Worm (Caenorhabditis elegans) whole organism, L4 larva: Measurements from ENCODE around the gene chil-18.

Source experiments
- F10B5.3 ChIP-seq: sonication (generic microtip); optimal IDR thresholded peaks from 2 replicates; lab custom pipeline; 2016; ENCODE audit warnings: mild to moderate bottlenecking, missing genetic modification characterization, missing compliant biosample characterization
- R02D3.7 ChIP-seq: fragments of 150-350 bp; sonication (generic microtip); optimal IDR thresholded peaks from 3 replicates; lab custom pipeline; 2014; ENCODE audit warnings: missing biosample characterization, missing genetic modification characterization
- T26A8.4 ChIP-seq: fragments of 200-800 bp; sonication (Bioruptor generic); IDR thresholded peaks from 2 replicates; pipeline ENCODE4 v1.3.6; 2022; ENCODE audit warnings: missing genetic modification characterization, missing compliant biosample characterization
- Y48G9A.11 ChIP-seq: fragments of 200-800 bp; sonication (Bioruptor generic); IDR thresholded peaks from 2 replicates; pipeline ENCODE4 v1.3.6; 2022; ENCODE audit warnings: missing genetic modification reagents, missing genetic modification characterization, missing compliant biosample characterization
- aha-1 ChIP-seq: fragments of 150-350 bp; peaks from one replicate; lab custom pipeline; 2014; ENCODE audit warnings: missing biosample characterization, missing genetic modification characterization
- ceh-82 ChIP-seq: sonication (generic microtip); optimal IDR thresholded peaks from 2 replicates; lab custom pipeline; 2017; ENCODE audit warnings: missing biosample characterization, missing genetic modification characterization
- ces-1 ChIP-seq: fragments of 150-350 bp; sonication (generic microtip); optimal IDR thresholded peaks from 4 replicates; lab custom pipeline; 2014; ENCODE audit warnings: missing biosample characterization, missing genetic modification reagents, missing genetic modification characterization
- daf-12 ChIP-seq: fragments of 150-350 bp; optimal IDR thresholded peaks from 2 replicates; lab custom pipeline; 2014; ENCODE audit warnings: missing biosample characterization, missing genetic modification reagents, missing genetic modification characterization
- daf-16 ChIP-seq, 3 experiments: sonication (generic microtip); optimal IDR thresholded peaks; 2 replicates each; lab custom pipeline; 2016 to 2017; ENCODE audit warnings: missing genetic modification characterization in 3 of 3, missing genetic modification reagents in 3 of 3, mild to moderate bottlenecking in 2 of 3, missing compliant biosample characterization in 2 of 3, missing biosample characterization in 1 of 3, moderate library complexity in 1 of 3
- daf-19 ChIP-seq: fragments of 200-800 bp; sonication (Bioruptor generic); conservative IDR thresholded peaks from 2 replicates; pipeline ENCODE4 v1.3.6; 2022; ENCODE audit warnings: missing genetic modification characterization, missing compliant biosample characterization
- dmd-6 ChIP-seq: fragments of 200-800 bp; sonication (Bioruptor generic); IDR thresholded peaks from 2 replicates; pipeline ENCODE4 v1.3.6; 2022; ENCODE audit warnings: missing genetic modification reagents, missing genetic modification characterization, missing compliant biosample characterization
- dmd-9 ChIP-seq: fragments of 200-800 bp; sonication (Bioruptor generic); IDR thresholded peaks from 2 replicates; pipeline ENCODE4 v1.3.6; 2022; ENCODE audit warnings: missing genetic modification reagents, missing genetic modification characterization, missing compliant biosample characterization
- dpl-1 ChIP-seq: fragments of 150-350 bp; optimal IDR thresholded peaks from 2 replicates; lab custom pipeline; 2014; ENCODE audit warnings: missing biosample characterization, missing genetic modification reagents, missing genetic modification characterization
- egl-27 ChIP-seq: sonication (generic microtip); optimal IDR thresholded peaks from 3 replicates; lab custom pipeline; 2017; ENCODE audit warnings: missing biosample characterization, missing genetic modification reagents, missing genetic modification characterization
- egl-43 ChIP-seq: fragments of 200-800 bp; sonication (Bioruptor generic); IDR thresholded peaks from 2 replicates; pipeline ENCODE4 v1.3.6; 2022; ENCODE audit warnings: missing genetic modification reagents, missing genetic modification characterization, missing compliant biosample characterization
- fkh-10 ChIP-seq: fragments of 150-350 bp; optimal IDR thresholded peaks from 2 replicates; lab custom pipeline; 2014; ENCODE audit warnings: missing biosample characterization, missing genetic modification reagents, missing genetic modification characterization
- fos-1 ChIP-seq: fragments of 150-350 bp; optimal IDR thresholded peaks from 2 replicates; lab custom pipeline; 2014; ENCODE audit warnings: missing biosample characterization, missing genetic modification characterization
- hif-1 ChIP-seq, 2 experiments: sonication (generic microtip); optimal IDR thresholded peaks; 2 replicates each; lab custom pipeline; 2016 to 2017; ENCODE audit warnings: missing compliant biosample characterization in 2 of 2, missing genetic modification characterization in 2 of 2, missing genetic modification reagents in 2 of 2, missing genotype in 2 of 2, mild to moderate bottlenecking in 1 of 2
- hlh-11 ChIP-seq: fragments of 200-800 bp; sonication (Bioruptor generic); optimal IDR thresholded peaks from 2 replicates; lab custom pipeline; 2018; ENCODE audit warnings: mild to moderate bottlenecking, missing genetic modification characterization, missing compliant biosample characterization
- hlh-30 ChIP-seq: sonication (generic microtip); optimal IDR thresholded peaks from 2 replicates; lab custom pipeline; 2017; ENCODE audit warnings: antibody characterized with exemption, mild to moderate bottlenecking, missing genetic modification characterization, missing compliant biosample characterization; ENCODE audit not compliant: insufficient read depth
- hmg-1.1 ChIP-seq: fragments of 200-800 bp; sonication (Bioruptor generic); IDR thresholded peaks from 2 replicates; pipeline ENCODE4 v1.3.6; 2022; ENCODE audit warnings: missing genetic modification reagents, missing genetic modification characterization, missing compliant biosample characterization
- lin-1 ChIP-seq: fragments of 200-800 bp; sonication (Bioruptor generic); IDR thresholded peaks from 2 replicates; pipeline ENCODE4 v1.3.6; 2022; ENCODE audit warnings: missing genetic modification reagents, missing genetic modification characterization, missing compliant biosample characterization
- lin-15B ChIP-seq: fragments of 150-350 bp; sonication (generic microtip); optimal IDR thresholded peaks from 3 replicates; lab custom pipeline; 2014; ENCODE audit warnings: missing biosample characterization, missing genetic modification characterization
- lin-29 ChIP-seq: fragments of 200-800 bp; sonication (Bioruptor generic); IDR thresholded peaks from 2 replicates; pipeline ENCODE4 v1.3.6; 2022; ENCODE audit warnings: missing genetic modification reagents, missing genetic modification characterization, missing compliant biosample characterization
- lin-39 ChIP-seq: fragments of 150-350 bp; optimal IDR thresholded peaks from 2 replicates; lab custom pipeline; 2014; ENCODE audit warnings: missing biosample characterization, missing genetic modification reagents, missing genetic modification characterization
- lir-3 ChIP-seq: sonication (generic microtip); optimal IDR thresholded peaks from 2 replicates; lab custom pipeline; 2016; ENCODE audit warnings: mild to moderate bottlenecking, missing genetic modification characterization, missing compliant biosample characterization
- madf-5 ChIP-seq, 2 experiments: fragments of 200-800 bp; sonication (Bioruptor generic); IDR thresholded peaks; 2 replicates each; pipeline ENCODE4 v1.3.6; 2022; ENCODE audit warnings: missing compliant biosample characterization in 2 of 2, missing genetic modification characterization in 2 of 2
- madf-9 ChIP-seq: fragments of 200-800 bp; sonication (Bioruptor generic); conservative IDR thresholded peaks from 2 replicates; pipeline ENCODE4 v1.3.6; 2022; ENCODE audit warnings: missing genetic modification reagents, missing genetic modification characterization, missing compliant biosample characterization
- mxl-2 ChIP-seq: fragments of 200-800 bp; sonication (Bioruptor generic); conservative IDR thresholded peaks from 2 replicates; pipeline ENCODE4 v1.3.6; 2022; ENCODE audit warnings: missing genetic modification reagents, missing genetic modification characterization, missing compliant biosample characterization
- nhr-102 ChIP-seq: sonication (generic microtip); optimal IDR thresholded peaks from 2 replicates; lab custom pipeline; 2016; ENCODE audit warnings: mild to moderate bottlenecking, missing genetic modification characterization, moderate library complexity, missing compliant biosample characterization
- nhr-111 ChIP-seq: fragments of 200-800 bp; sonication (Bioruptor generic); optimal IDR thresholded peaks from 2 replicates; lab custom pipeline; 2018; ENCODE audit warnings: mild to moderate bottlenecking, missing genetic modification characterization, missing compliant biosample characterization
- nhr-25 ChIP-seq: sonication (generic microtip); optimal IDR thresholded peaks from 2 replicates; lab custom pipeline; 2017; ENCODE audit warnings: missing genetic modification characterization, mild to moderate bottlenecking, missing compliant biosample characterization, antibody characterized with exemption, moderate library complexity, borderline replicate concordance; ENCODE audit not compliant: insufficient read depth
- nhr-28 ChIP-seq: fragments of 150-350 bp; optimal IDR thresholded peaks from 2 replicates; lab custom pipeline; 2014; ENCODE audit warnings: missing biosample characterization, missing genetic modification characterization
- nhr-76 ChIP-seq: fragments of 150-350 bp; optimal IDR thresholded peaks from 2 replicates; lab custom pipeline; 2014; ENCODE audit warnings: missing biosample characterization, missing genetic modification characterization
- pha-4 ChIP-seq, 2 experiments: fragments of 150-350 bp in 1 of 2; fragments of 200-800 bp in 1 of 2; sonication (Bioruptor generic) in 1 of 2; IDR thresholded peaks in 1 of 2; optimal IDR thresholded peaks in 1 of 2; 2 replicates each; pipeline versions ENCODE4 v1.3.6 to Lab custom; 2014 to 2022; ENCODE audit warnings: missing genetic modification characterization in 2 of 2, missing genetic modification reagents in 2 of 2, missing biosample characterization in 1 of 2, missing compliant biosample characterization in 1 of 2
- pqm-1 ChIP-seq: sonication (generic microtip); optimal IDR thresholded peaks from 2 replicates; lab custom pipeline; 2017; ENCODE audit warnings: missing biosample characterization, missing genetic modification characterization
- sdz-12 ChIP-seq: fragments of 200-800 bp; sonication (Bioruptor generic); optimal IDR thresholded peaks from 2 replicates; lab custom pipeline; 2018; ENCODE audit warnings: mild to moderate bottlenecking, missing genetic modification characterization, missing compliant biosample characterization
- skn-1 ChIP-seq: fragments of 150-350 bp; optimal IDR thresholded peaks from 2 replicates; lab custom pipeline; 2014; ENCODE audit warnings: missing biosample characterization, missing genetic modification characterization
- spr-3 ChIP-seq: fragments of 200-800 bp; sonication (Bioruptor generic); optimal IDR thresholded peaks from 2 replicates; lab custom pipeline; 2018; ENCODE audit warnings: mild to moderate bottlenecking, missing genetic modification characterization, missing compliant biosample characterization
- tag-97 ChIP-seq: fragments of 200-800 bp; sonication (Bioruptor generic); IDR thresholded peaks from 2 replicates; pipeline ENCODE4 v1.3.6; 2022; ENCODE audit warnings: missing genetic modification characterization, missing compliant biosample characterization

The chil-18 gene

DNA sequence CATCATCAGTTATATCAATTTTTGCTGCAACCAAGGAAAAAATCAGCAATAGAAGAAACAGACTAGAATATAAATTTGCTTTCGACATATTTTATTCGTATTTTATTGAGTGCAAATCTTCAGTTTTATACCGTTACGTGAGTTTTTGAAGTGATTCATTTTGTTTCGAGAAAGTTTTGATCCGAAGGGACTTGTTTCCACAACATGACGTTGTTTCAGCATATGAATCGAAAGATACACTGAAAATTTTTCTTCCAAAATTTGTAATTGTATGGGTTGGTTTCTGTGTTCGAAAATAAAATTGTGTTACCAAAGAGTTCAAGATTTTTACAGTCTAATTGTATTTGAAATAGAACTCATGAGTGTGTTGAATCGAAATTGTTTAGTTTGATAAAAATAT, 31.9 kb downstream of the chil-18 start, which contains the start of gene T19H5.7:
T19H5.7 (minus strand) TSS at position 101 of the 400 bp plus-strand sequence.
- TF ChIP-seq hlh-11 = no peak
- TF ChIP-seq sdz-12 (GFP tag; lab: Kevin White, UChicago) = no peak
- TF ChIP-seq lin-15B (tag; lab: Kevin White, UChicago) = no peak
- no peak for TF ChIP-seq fos-1
- TF ChIP-seq T26A8.4 (GFP tag; lab: Robert Waterston, UW) = no peak
- no peak for TF ChIP-seq nhr-25 (tag; lab: Kevin White, UChicago)
- TF ChIP-seq lin-29 (GFP tag; lab: Robert Waterston, UW) = no peak
- TF ChIP-seq F10B5.3 (tag; lab: Kevin White, UChicago) = no peak
- no peak for TF ChIP-seq egl-27 (tag; lab: Kevin White, UChicago)
- no peak for TF ChIP-seq tag-97 (GFP tag; lab: Robert Waterston, UW)

- TF ChIP-seq egl-43 (GFP tag; lab: Robert Waterston, UW) (no peak), dmd-6 (peak; percentile 47; the same call in 1 of the 2 replicates), dmd-9 (GFP tag; lab: Robert Waterston, UW) (no peak), ceh-82 (tag; lab: Kevin White, UChicago) (no peak), pha-4 (GFP tag; IDR thresholded peaks at IDR 0.05; lab: Robert Waterston, UW) (no peak), pha-4 (tag; optimal IDR thresholded peaks at IDR 0.05; lab: Kevin White, UChicago) (no peak), lir-3 (tag; lab: Kevin White, UChicago) (no peak), aha-1 (tag; lab: Kevin White, UChicago) (peak; percentile 87), nhr-76 (tag; lab: Kevin White, UChicago) (no peak), sdz-12 (GFP tag; lab: Kevin White, UChicago) (no peak), dpl-1 (no peak), daf-19 (GFP tag; lab: Robert Waterston, UW) (no peak), fkh-10 (GFP tag; lab: Kevin White, UChicago) (no peak), R02D3.7 (no peak), madf-9 (GFP tag; lab: Robert Waterston, UW) (no peak), Y48G9A.11 (GFP tag; lab: Robert Waterston, UW) (no peak), lin-1 (no peak), egl-27 (tag; lab: Kevin White, UChicago) (no peak), daf-16 (GFP tag; optimal IDR thresholded peaks at IDR 0.05; lab: Kevin White, UChicago) (no peak), daf-16 (tag; optimal IDR thresholded peaks at IDR 0.05; lab: Kevin White, UChicago) (peak; percentile 14), mxl-2 (GFP tag; lab: Robert Waterston, UW) (no peak), tag-97 (GFP tag; lab: Robert Waterston, UW) (no peak), spr-3 (GFP tag; lab: Kevin White, UChicago) (no peak), lin-39 (tag; lab: Kevin White, UChicago) (no peak), nhr-102 (tag; lab: Kevin White, UChicago) (no peak), daf-12 (tag; lab: Kevin White, UChicago) (no peak), hmg-1.1 (no peak), ces-1 (no peak), skn-1 (tag; lab: Kevin White, UChicago) (no peak)
- TF ChIP-seq, all 104 proteins: peak for 3
These were observed 33.4 kb downstream of the chil-18 start for ce11 chrII:9481427-9481826.

DNA sequence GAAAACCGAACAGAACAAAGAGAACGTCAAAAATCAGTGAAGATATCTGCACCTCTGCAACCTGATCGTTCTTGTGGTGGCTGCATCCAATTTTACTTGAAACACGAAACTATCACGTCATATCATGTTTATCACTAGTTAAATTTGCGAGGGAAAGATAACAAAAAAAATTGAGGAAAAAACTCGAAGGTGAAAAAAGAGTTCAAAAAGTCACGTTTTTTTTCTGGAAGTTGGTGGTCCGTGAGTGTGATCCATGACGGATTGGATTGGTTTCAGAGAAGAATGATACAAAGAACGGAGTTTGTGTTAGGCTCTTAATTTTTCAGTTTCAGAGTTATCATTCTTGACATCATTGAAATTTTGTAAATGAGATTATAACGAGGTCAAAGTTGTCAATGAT, 34.5 kb downstream of the chil-18 start:
- TF ChIP-seq madf-5 (GFP tag; IDR thresholded peaks at IDR 0.05; lab: Robert Waterston, UW) = no peak
- peak; percentile 37 for TF ChIP-seq hlh-11
- no peak for TF ChIP-seq daf-16 (GFP tag; optimal IDR thresholded peaks at IDR 0.05; lab: Kevin White, UChicago)
- TF ChIP-seq daf-16 (tag; optimal IDR thresholded peaks at IDR 0.05; lab: Kevin White, UChicago) = peak; percentile 19
- TF ChIP-seq hif-1 (tag; optimal IDR thresholded peaks at IDR 0.05; lab: Kevin White, UChicago) = peak in 1 of 2 experiments; percentile 82
- peak; percentile 23 for TF ChIP-seq nhr-28
- TF ChIP-seq dmd-6 = peak; percentile 56
- peak; percentile 27 for TF ChIP-seq hlh-30 (tag; lab: Kevin White, UChicago)
- peak; percentile 8 for TF ChIP-seq pqm-1 (tag; lab: Kevin White, UChicago)
- no peak for TF ChIP-seq nhr-111
